Worm (Caenorhabditis elegans) whole organism, L1 larva: ENCODE measurements around the gene Y39B6A.9.

ENCODE experiments used
- aha-1 ChIP-seq: fragments of 150-350 bp; optimal IDR thresholded peaks from 2 replicates; lab custom pipeline; 2014; ENCODE audit warnings: missing biosample characterization, missing genetic modification characterization
- ceh-8 ChIP-seq: fragments of 200-800 bp; sonication (Bioruptor generic); optimal IDR thresholded peaks from 2 replicates; lab custom pipeline; 2018; ENCODE audit warnings: mild to moderate bottlenecking, missing genetic modification characterization, moderate library complexity, missing compliant biosample characterization
- ces-1 ChIP-seq: fragments of 150-350 bp; optimal IDR thresholded peaks from 2 replicates; lab custom pipeline; 2014; ENCODE audit warnings: missing biosample characterization, missing genetic modification reagents, missing genetic modification characterization
- fkh-8 ChIP-seq: sonication (generic microtip); optimal IDR thresholded peaks from 2 replicates; lab custom pipeline; 2016; ENCODE audit warnings: mild to moderate bottlenecking, missing genetic modification characterization, missing compliant biosample characterization
- nhr-28 ChIP-seq: fragments of 150-350 bp; optimal IDR thresholded peaks from 2 replicates; lab custom pipeline; 2014; ENCODE audit warnings: missing biosample characterization, missing genetic modification characterization
- skn-1 ChIP-seq: fragments of 150-350 bp; optimal IDR thresholded peaks from 2 replicates; lab custom pipeline; 2014; ENCODE audit warnings: missing biosample characterization, missing genetic modification characterization
- snpc-4 ChIP-seq: fragments of 150-350 bp; optimal IDR thresholded peaks from 2 replicates; lab custom pipeline; 2014; ENCODE audit warnings: missing biosample characterization, missing genetic modification characterization
- unc-62 ChIP-seq: fragments of 150-350 bp; optimal IDR thresholded peaks from 2 replicates; lab custom pipeline; 2014; ENCODE audit warnings: missing biosample characterization, missing genetic modification reagents, missing genetic modification characterization
- xbp-1 ChIP-seq: sonication (generic microtip); optimal IDR thresholded peaks from 2 replicates; lab custom pipeline; 2016; ENCODE audit warnings: missing genetic modification characterization, missing compliant biosample characterization

ce11 chrV:19142595-19142994, 6.3 kb downstream of the Y39B6A.9 start:
- TF ChIP-seq skn-1 (no peak), ceh-8 (GFP tag; lab: Kevin White, UChicago) (no peak), nhr-28 (tag; lab: Kevin White, UChicago) (no peak), aha-1 (no peak), xbp-1 (tag; lab: Kevin White, UChicago) (no peak), fkh-8 (tag; lab: Kevin White, UChicago) (no peak), snpc-4 (tag; lab: Kevin White, UChicago) (no peak), unc-62 (GFP tag; lab: Kevin White, UChicago) (no peak), ces-1 (GFP tag; lab: Kevin White, UChicago) (no peak)
